Worm (Caenorhabditis elegans): ENCODE data around the gene M01F1.4.

Gene M01F1.4

DNA sequence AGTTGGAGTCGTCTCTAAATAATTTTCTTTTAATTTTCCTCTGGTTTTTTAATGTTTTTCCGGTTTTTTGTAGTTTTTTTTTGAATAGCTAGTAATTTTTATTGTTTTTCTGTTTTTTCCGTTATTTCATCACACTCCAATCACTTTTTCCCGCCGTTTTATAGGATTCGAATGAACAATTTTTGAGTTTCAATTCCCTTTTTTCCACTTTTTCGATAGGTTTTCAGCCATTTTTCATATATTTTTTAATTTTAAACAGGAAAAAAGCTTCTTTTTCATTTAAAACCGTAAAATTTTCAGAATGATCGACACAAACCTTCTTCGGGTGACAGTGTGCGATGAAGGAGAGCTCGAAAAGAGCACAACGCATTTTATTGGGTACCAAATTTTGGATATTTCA is 48.4 kb downstream of the M01F1.4 start, which contains the start of gene pph-6:
pph-6 (plus strand) TSS at position 301 of the 400 bp plus-strand sequence.
- TF ChIP-seq nhr-237 (tag; optimal IDR thresholded peaks at IDR 0.05) (no peak), nhr-43 (tag; optimal IDR thresholded peaks at IDR 0.05; ENCODE audit: poor library complexity, severe bottlenecking) (no peak), jun-1 (tag; optimal IDR thresholded peaks at IDR 0.05) (no peak), skn-1 (tag; optimal IDR thresholded peaks at IDR 0.05) (no peak), unc-39 (tag; optimal IDR thresholded peaks at IDR 0.05) (no peak), daf-12 (tag; optimal IDR thresholded peaks at IDR 0.05) (no peak), aly-2 (tag; optimal IDR thresholded peaks at IDR 0.05) (no peak), unc-62 (GFP tag; optimal IDR thresholded peaks at IDR 0.05) (no peak), pqm-1 (tag; optimal IDR thresholded peaks at IDR 0.05) (no peak), nfya-1 (tag; optimal IDR thresholded peaks at IDR 0.05; ENCODE audit: insufficient read depth) (no peak), fkh-10 (GFP tag; optimal IDR thresholded peaks at IDR 0.05) (no peak), nhr-76 (tag; optimal IDR thresholded peaks at IDR 0.05) (no peak), nhr-11 (tag; optimal IDR thresholded peaks at IDR 0.05) (no peak), egl-5 (tag; optimal IDR thresholded peaks at IDR 0.05) (no peak)

DNA sequence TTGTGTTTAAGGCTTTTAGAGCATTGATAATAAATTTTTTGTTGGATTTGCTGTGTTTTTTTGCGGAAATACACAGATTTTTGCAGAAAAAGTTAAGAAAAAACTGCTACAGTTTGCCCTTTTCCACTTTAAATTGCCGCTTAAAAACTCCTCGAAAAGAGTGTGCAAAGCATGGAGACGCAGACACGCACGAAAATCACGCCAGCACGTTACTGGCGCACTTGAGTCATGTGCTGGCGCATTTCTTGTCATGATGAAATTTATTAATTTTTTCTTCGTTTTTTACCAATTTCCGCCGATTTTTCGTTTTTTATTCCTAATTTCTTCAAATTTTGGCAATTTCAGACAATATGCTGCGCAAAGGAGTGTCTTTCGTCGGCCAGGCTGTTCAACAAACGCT is 49.8 kb downstream of the M01F1.4 start, which contains the start of gene C34C12.8:
C34C12.8 (plus strand) TSS at position 346 of the 400 bp plus-strand sequence.
- no peak for TF ChIP-seq nhr-12 (tag; optimal IDR thresholded peaks at IDR 0.05)
- TF ChIP-seq daf-12 (tag; optimal IDR thresholded peaks at IDR 0.05): no peak
- TF ChIP-seq egl-27 (tag; optimal IDR thresholded peaks at IDR 0.05): peak; percentile 53
- TF ChIP-seq tbx-2 (tag; optimal IDR thresholded peaks at IDR 0.05): peak; percentile 93
- peak; percentile 6 for TF ChIP-seq unc-62 (GFP tag; optimal IDR thresholded peaks at IDR 0.05)
- no peak for TF ChIP-seq nhr-67 (tag; optimal IDR thresholded peaks at IDR 0.05)
- peak; percentile 93 for TF ChIP-seq jun-1 (tag; optimal IDR thresholded peaks at IDR 0.05)
- TF ChIP-seq nhr-25 (tag; optimal IDR thresholded peaks at IDR 0.05): peak; percentile 94
- TF ChIP-seq fkh-2 (tag; optimal IDR thresholded peaks at IDR 0.05): no peak
- peak; percentile 89 for TF ChIP-seq fkh-10 (GFP tag; optimal IDR thresholded peaks at IDR 0.05)
- no peak for TF ChIP-seq fos-1 (tag; optimal IDR thresholded peaks at IDR 0.05)
- peak; percentile 95 for TF ChIP-seq pha-4 (tag; optimal IDR thresholded peaks at IDR 0.05)
- peak; percentile 91 for TF ChIP-seq lsy-12 (tag; optimal IDR thresholded peaks at IDR 0.05)
- peak; percentile 20 for TF ChIP-seq ZK546.5 (tag; optimal IDR thresholded peaks at IDR 0.05)
- TF ChIP-seq elt-1 (tag; optimal IDR thresholded peaks at IDR 0.05): peak; percentile 31
- TF ChIP-seq ceh-28 (tag; optimal IDR thresholded peaks at IDR 0.05): peak; percentile 87
- no peak for TF ChIP-seq unc-39 (tag; optimal IDR thresholded peaks at IDR 0.05)
- TF ChIP-seq hmg-11 (tag; optimal IDR thresholded peaks at IDR 0.05): peak; percentile 89
- TF ChIP-seq elt-3 (tag; optimal IDR thresholded peaks at IDR 0.05): no peak
- TF ChIP-seq nhr-11 (tag; optimal IDR thresholded peaks at IDR 0.05): peak; percentile 57
- no peak for TF ChIP-seq nhr-28 (tag; optimal IDR thresholded peaks at IDR 0.05)
- TF ChIP-seq mml-1 (tag; optimal IDR thresholded peaks at IDR 0.05): no peak
- peak; percentile 70 for TF ChIP-seq nhr-76 (tag; optimal IDR thresholded peaks at IDR 0.05)
- TF ChIP-seq lin-15B (tag; optimal IDR thresholded peaks at IDR 0.05): peak; percentile 97
- TF ChIP-seq nhr-77 (tag; optimal IDR thresholded peaks at IDR 0.05): peak; percentile 83
- TF ChIP-seq sea-2 (GFP tag; optimal IDR thresholded peaks at IDR 0.05): no peak
- no peak for TF ChIP-seq aly-2 (tag; optimal IDR thresholded peaks at IDR 0.05)
- TF ChIP-seq ceh-16 (tag; optimal IDR thresholded peaks at IDR 0.05): no peak
- peak; percentile 66 for TF ChIP-seq egl-5 (tag; optimal IDR thresholded peaks at IDR 0.05)
- TF ChIP-seq pqm-1 (tag; optimal IDR thresholded peaks at IDR 0.05): peak; percentile 1
- peak; percentile 86 for TF ChIP-seq snpc-4 (tag; optimal IDR thresholded peaks at IDR 0.05)
- TF ChIP-seq ceh-82 (tag; optimal IDR thresholded peaks at IDR 0.05): peak; percentile 83
- no peak for TF ChIP-seq ceh-9 (tag; optimal IDR thresholded peaks at IDR 0.05)
- peak; percentile 71 for TF ChIP-seq skn-1 (tag; optimal IDR thresholded peaks at IDR 0.05)
- no peak for TF ChIP-seq nhr-237 (tag; optimal IDR thresholded peaks at IDR 0.05)
- TF ChIP-seq nfya-1 (tag; optimal IDR thresholded peaks at IDR 0.05; ENCODE audit: insufficient read depth): peak; percentile 95
- TF ChIP-seq ama-1 (optimal IDR thresholded peaks at IDR 0.05): peak; percentile 62
- peak; percentile 37 for TF ChIP-seq zag-1 (tag; optimal IDR thresholded peaks at IDR 0.05)
- TF ChIP-seq lin-39 (tag; optimal IDR thresholded peaks at IDR 0.05): peak; percentile 80
- TF ChIP-seq nhr-23 (tag; optimal IDR thresholded peaks at IDR 0.05): peak; percentile 98
- TF ChIP-seq nhr-43 (tag; optimal IDR thresholded peaks at IDR 0.05; ENCODE audit: poor library complexity, severe bottlenecking): peak; percentile 94
- TF ChIP-seq R02D3.7 (tag; optimal IDR thresholded peaks at IDR 0.05): peak; percentile 89
- peak; percentile 66 for TF ChIP-seq elt-2 (tag; optimal IDR thresholded peaks at IDR 0.05)
- TF ChIP-seq eor-1 (tag; optimal IDR thresholded peaks at IDR 0.05): peak in 1 of 2 experiments; percentile 30
- TF ChIP-seq ztf-11 (tag; optimal IDR thresholded peaks at IDR 0.05): no peak
- TF ChIP-seq ztf-4 (tag; optimal IDR thresholded peaks at IDR 0.05): peak; percentile 28
- no peak for TF ChIP-seq mdl-1 (tag; optimal IDR thresholded peaks at IDR 0.05)

Measured in whole organism, L3 larva.